Worm (Caenorhabditis elegans): ENCODE measurements around the gene ttr-45.

- no peak for TF ChIP-seq him-1 (tag; optimal IDR thresholded peaks at IDR 0.05)
- TF ChIP-seq W03F9.2 (tag; optimal IDR thresholded peaks at IDR 0.05) = no peak
Observed at ce11 chrIV:13258872-13259271, 4.8 kb downstream of the ttr-45 start, which contains the start of gene JC8.16.
